Fruit fly (Drosophila melanogaster) whole organism, embryonic: ENCODE measurements around the gene Ppat-Dpck.

Experiments used
- Antp ChIP-seq: fragments of 200-800 bp; sonication (Bioruptor generic); optimal IDR thresholded peaks from 3 replicates; lab custom pipeline; 2016; ENCODE audit warnings: missing biosample characterization, missing genetic modification characterization
- BEAF-32 ChIP-seq: fragments of 200-800 bp; sonication (Bioruptor generic); optimal IDR thresholded peaks from 3 replicates; lab custom pipeline; 2017; ENCODE audit warnings: missing biosample characterization, missing genetic modification characterization, mild to moderate bottlenecking, moderate library complexity, missing genetic modification reagents
- CG1024 ChIP-seq: fragments of 200-800 bp; sonication (Bioruptor generic); IDR thresholded peaks from 2 replicates; pipeline ENCODE4 v1.3.6; 2022; ENCODE audit warnings: missing biosample characterization, missing genetic modification characterization
- CG10543 ChIP-seq: fragments of 200-800 bp; sonication (Bioruptor generic); optimal IDR thresholded peaks from 3 replicates; lab custom pipeline; 2017; ENCODE audit warnings: missing biosample characterization, mild to moderate bottlenecking, missing genetic modification characterization, moderate library complexity
- CG11247 ChIP-seq: fragments of 200-800 bp; sonication (Bioruptor generic); IDR thresholded peaks from 2 replicates; pipeline ENCODE4 v1.3.6; 2022; ENCODE audit warnings: missing biosample characterization, missing genetic modification characterization
- CG12219 ChIP-seq: fragments of 200-800 bp; sonication (Bioruptor generic); optimal IDR thresholded peaks from 3 replicates; lab custom pipeline; 2018; ENCODE audit warnings: missing biosample characterization, mild to moderate bottlenecking, missing genetic modification characterization
- CG13287 ChIP-seq: fragments of 200-800 bp; sonication (Bioruptor generic); IDR thresholded peaks from 2 replicates; pipeline ENCODE4 v1.3.6; 2022; ENCODE audit warnings: missing biosample characterization, missing genetic modification characterization; ENCODE audit not compliant: partially characterized antibody
- CG14441 ChIP-seq: fragments of 200-800 bp; sonication (Bioruptor generic); IDR thresholded peaks from 2 replicates; pipeline ENCODE4 v1.3.6; 2022; ENCODE audit warnings: missing biosample characterization, missing genetic modification characterization
- CG14860 ChIP-seq: fragments of 200-800 bp; sonication (Bioruptor generic); IDR thresholded peaks from 3 replicates; pipeline ENCODE4 v1.3.6; 2022; ENCODE audit warnings: missing biosample characterization, missing genetic modification characterization; ENCODE audit not compliant: partially characterized antibody
- CG15479 ChIP-seq: fragments of 200-800 bp; sonication (Bioruptor generic); optimal IDR thresholded peaks from 3 replicates; lab custom pipeline; 2019; ENCODE audit warnings: missing biosample characterization, mild to moderate bottlenecking, missing genetic modification characterization, moderate library complexity
- CG17186 ChIP-seq: fragments of 200-800 bp; sonication (Bioruptor generic); optimal IDR thresholded peaks from 3 replicates; lab custom pipeline; 2017; ENCODE audit warnings: missing biosample characterization, missing genetic modification reagents, missing genetic modification characterization
- CG1832 ChIP-seq: fragments of 200-800 bp; sonication (Bioruptor generic); optimal IDR thresholded peaks from 2 replicates; lab custom pipeline; 2017; ENCODE audit warnings: missing biosample characterization, mild to moderate bottlenecking, missing genetic modification characterization, inconsistent platforms
- CG31224 ChIP-seq: fragments of 200-800 bp; sonication (Bioruptor generic); IDR thresholded peaks from 2 replicates; pipeline ENCODE4 v1.3.6; 2022; ENCODE audit warnings: missing biosample characterization, missing genetic modification characterization
- CG33213 ChIP-seq: fragments of 200-800 bp; sonication (Bioruptor generic); optimal IDR thresholded peaks from 3 replicates; lab custom pipeline; 2016; ENCODE audit warnings: missing biosample characterization, missing genetic modification characterization
- CG34376 ChIP-seq: fragments of 200-800 bp; sonication (Bioruptor generic); optimal IDR thresholded peaks from 2 replicates; lab custom pipeline; 2018; ENCODE audit warnings: missing biosample characterization, mild to moderate bottlenecking, missing genetic modification characterization
- CG42726 ChIP-seq: fragments of 200-800 bp; sonication (Bioruptor generic); IDR thresholded peaks from 2 replicates; pipeline ENCODE4 v1.3.6; 2022; ENCODE audit warnings: missing biosample characterization, missing genetic modification characterization; ENCODE audit not compliant: partially characterized antibody
- CG4282 ChIP-seq: fragments of 200-800 bp; sonication (Bioruptor generic); optimal IDR thresholded peaks from 2 replicates; lab custom pipeline; 2016; ENCODE audit warnings: missing biosample characterization, missing genetic modification characterization
- CG8924 ChIP-seq: fragments of 200-800 bp; optimal IDR thresholded peaks from 3 replicates; lab custom pipeline; 2019; ENCODE audit warnings: missing biosample characterization, mild to moderate bottlenecking, missing genetic modification characterization, moderate library complexity
- Fer1 ChIP-seq: fragments of 200-800 bp; sonication (Bioruptor generic); optimal IDR thresholded peaks from 2 replicates; lab custom pipeline; 2017; ENCODE audit warnings: missing biosample characterization, mild to moderate bottlenecking, missing genetic modification characterization
- Fer3 ChIP-seq: fragments of 200-800 bp; sonication (Bioruptor generic); optimal IDR thresholded peaks from 2 replicates; lab custom pipeline; 2018; ENCODE audit warnings: missing biosample characterization, mild to moderate bottlenecking, missing genetic modification characterization, moderate library complexity
- H15 ChIP-seq: fragments of 200-800 bp; sonication (Bioruptor generic); IDR thresholded peaks from 3 replicates; pipeline ENCODE4 v1.3.6; 2022; ENCODE audit warnings: missing biosample characterization, missing genetic modification characterization
- HLH3B ChIP-seq: fragments of 200-800 bp; sonication (Bioruptor generic); IDR thresholded peaks from 2 replicates; pipeline ENCODE4 v1.3.6; 2022; ENCODE audit warnings: missing biosample characterization, missing genetic modification characterization
- HmgD ChIP-seq: fragments of 200-800 bp; sonication (Bioruptor generic); optimal IDR thresholded peaks from 3 replicates; lab custom pipeline; 2016; ENCODE audit warnings: missing biosample characterization, missing genetic modification characterization
- HmgZ ChIP-seq: fragments of 200-800 bp; sonication (Bioruptor generic); optimal IDR thresholded peaks from 2 replicates; lab custom pipeline; 2018; ENCODE audit warnings: missing biosample characterization, mild to moderate bottlenecking, missing genetic modification characterization
- Hmx ChIP-seq: fragments of 200-800 bp; sonication (Bioruptor generic); optimal IDR thresholded peaks from 2 replicates; lab custom pipeline; 2016; ENCODE audit warnings: missing biosample characterization, missing genetic modification characterization
- Hsf ChIP-seq: fragments of 200-800 bp; sonication (Bioruptor generic); optimal IDR thresholded peaks from 3 replicates; lab custom pipeline; 2016; ENCODE audit warnings: missing biosample characterization, missing genetic modification characterization
- Lhr ChIP-seq: fragments of 200-800 bp; sonication (Bioruptor generic); optimal IDR thresholded peaks from 3 replicates; lab custom pipeline; 2017; ENCODE audit warnings: mild to moderate bottlenecking, missing biosample characterization, missing genetic modification reagents, missing genetic modification characterization
- Myb ChIP-seq: fragments of 200-800 bp; sonication (Bioruptor generic); optimal IDR thresholded peaks from 2 replicates; lab custom pipeline; 2016; ENCODE audit warnings: missing biosample characterization, missing genetic modification characterization
- Nf-YC ChIP-seq: fragments of 200-800 bp; optimal IDR thresholded peaks from 3 replicates; lab custom pipeline; 2019; ENCODE audit warnings: missing biosample characterization, mild to moderate bottlenecking, missing genetic modification characterization, moderate library complexity
- Poxn ChIP-seq: fragments of 200-800 bp; sonication (Bioruptor generic); IDR thresholded peaks from 2 replicates; pipeline ENCODE4 v1.3.6; 2022; ENCODE audit warnings: missing biosample characterization, missing genetic modification characterization
- Rfx ChIP-seq: fragments of 200-800 bp; sonication (Bioruptor generic); IDR thresholded peaks from 2 replicates; pipeline ENCODE4 v1.3.6; 2022; ENCODE audit warnings: missing biosample characterization, missing genetic modification characterization
- Rx ChIP-seq: fragments of 200-800 bp; sonication (Bioruptor generic); IDR thresholded peaks from 2 replicates; pipeline ENCODE4 v1.3.6; 2022; ENCODE audit warnings: missing biosample characterization, missing genetic modification characterization
- Scr ChIP-seq: fragments of 200-800 bp; sonication (Bioruptor generic); IDR thresholded peaks from 2 replicates; pipeline ENCODE4 v1.3.6; 2022; ENCODE audit warnings: missing biosample characterization, missing genetic modification characterization; ENCODE audit not compliant: partially characterized antibody
- Trl ChIP-seq, 3 experiments: fragments of >200 bp in 2 of 3; fragments of 200-800 bp in 1 of 3; sonication (Bioruptor generic) in 1 of 3; optimal IDR thresholded peaks; 2 replicates in 1 of 3; 3 replicates in 2 of 3; lab custom pipeline; 2016 to 2017; ENCODE audit warnings: missing biosample characterization in 1 of 3, missing genetic modification characterization in 1 of 3
- dmrt99B ChIP-seq: fragments of 200-800 bp; sonication (Bioruptor generic); optimal IDR thresholded peaks from 2 replicates; lab custom pipeline; 2018; ENCODE audit warnings: missing biosample characterization, mild to moderate bottlenecking, missing genetic modification characterization, moderate library complexity
- gro ChIP-seq: fragments of 200-800 bp; sonication (Bioruptor generic); optimal IDR thresholded peaks from 2 replicates; lab custom pipeline; 2016; ENCODE audit warnings: missing biosample characterization, missing genetic modification characterization
- hkb ChIP-seq, 2 experiments: fragments of 200-800 bp in 1 of 2; fragments of >200 bp in 1 of 2; sonication (Bioruptor generic) in 1 of 2; IDR thresholded peaks in 1 of 2; optimal IDR thresholded peaks in 1 of 2; 2 replicates each; pipeline versions ENCODE4 v1.3.6 to Lab custom; 2017 to 2022; ENCODE audit warnings: missing biosample characterization in 1 of 2, missing genetic modification characterization in 1 of 2
- inv ChIP-seq: fragments of 200-800 bp; sonication (Bioruptor generic); IDR thresholded peaks from 2 replicates; pipeline ENCODE4 v1.3.6; 2022; ENCODE audit warnings: missing biosample characterization, missing genetic modification characterization; ENCODE audit not compliant: partially characterized antibody
- lbe ChIP-seq: fragments of 200-800 bp; sonication (Bioruptor generic); optimal IDR thresholded peaks from 2 replicates; lab custom pipeline; 2016; ENCODE audit warnings: missing biosample characterization, mild to moderate bottlenecking, missing genetic modification characterization
- lola ChIP-seq, 3 experiments: fragments of >200 bp in 2 of 3; fragments of 200-800 bp in 1 of 3; sonication (Bioruptor generic) in 1 of 3; optimal IDR thresholded peaks; 2 replicates each; lab custom pipeline; 2017 to 2019; ENCODE audit warnings: missing biosample characterization in 3 of 3, missing genetic modification characterization in 3 of 3, mild to moderate bottlenecking in 1 of 3, moderate library complexity in 1 of 3
- nmo ChIP-seq: fragments of 200-800 bp; sonication (Bioruptor generic); optimal IDR thresholded peaks from 2 replicates; lab custom pipeline; 2018; ENCODE audit warnings: missing biosample characterization, mild to moderate bottlenecking, missing genetic modification characterization, moderate library complexity
- rib ChIP-seq: fragments of 200-800 bp; sonication (Bioruptor generic); IDR thresholded peaks from 2 replicates; pipeline ENCODE4 v1.3.6; 2022; ENCODE audit warnings: missing biosample characterization, missing genetic modification characterization
- sqz ChIP-seq: fragments of 200-800 bp; sonication (Bioruptor generic); optimal IDR thresholded peaks from 3 replicates; lab custom pipeline; 2018; ENCODE audit warnings: missing biosample characterization, mild to moderate bottlenecking, missing genetic modification characterization
- twi ChIP-seq: fragments of 200-800 bp; optimal IDR thresholded peaks from 2 replicates; lab custom pipeline; 2019; ENCODE audit warnings: missing biosample characterization, mild to moderate bottlenecking, missing genetic modification characterization, moderate library complexity
- unpg ChIP-seq: fragments of 200-800 bp; sonication (Bioruptor generic); optimal IDR thresholded peaks from 3 replicates; lab custom pipeline; 2018; ENCODE audit warnings: missing biosample characterization, mild to moderate bottlenecking, missing genetic modification characterization, moderate library complexity
- z ChIP-seq: fragments of 200-800 bp; sonication (Bioruptor generic); IDR thresholded peaks from 3 replicates; pipeline ENCODE4 v1.3.6; 2022; ENCODE audit warnings: missing biosample characterization, missing genetic modification characterization

Ppat-Dpck gene

dm6 chr3L:5768532-5769497 is at the start of gene Ppat-Dpck, which contains the start of gene scny (continued):
- TF ChIP-seq Rx (GFP tag; lab: Robert Waterston, UW) (no peak), CG12219 (GFP tag; lab: Kevin White, UChicago) (no peak), CG42726 (GFP tag; lab: Robert Waterston, UW) (peak; percentile 72), Fer3 (no peak), z (GFP tag; lab: Robert Waterston, UW) (no peak), Myb (GFP tag; lab: Kevin White, UChicago) (peak; percentile 71), CG4282 (GFP tag; lab: Kevin White, UChicago) (peak; percentile 4), CG15479 (GFP tag; lab: Kevin White, UChicago) (peak; percentile 84), HmgZ (tag; lab: Kevin White, UChicago) (peak; percentile 44), CG33213 (peak; percentile 19), twi (tag; lab: Kevin White, UChicago) (peak; percentile 2), Scr (GFP tag; lab: Robert Waterston, UW) (peak; percentile 96), HmgD (GFP tag; lab: Kevin White, UChicago) (peak; percentile 5), sqz (GFP tag; lab: Kevin White, UChicago) (no peak), Hsf (GFP tag; lab: Kevin White, UChicago) (peak; percentile 33), Trl (optimal IDR thresholded peaks at IDR 0.05; lab: Kevin White, UChicago) (peak in 1 of 2 experiments; percentile 25), Trl (GFP tag; optimal IDR thresholded peaks at IDR 0.05; lab: Kevin White, UChicago) (no peak), hkb (optimal IDR thresholded peaks at IDR 0.05; lab: Kevin White, UChicago) (peak; percentile 60), hkb (GFP tag; IDR thresholded peaks at IDR 0.05; lab: Robert Waterston, UW) (0 out of 2 replicates have a peak, but pooled peaks have one; percentile 10), BEAF-32 (GFP tag; lab: Kevin White, UChicago) (peak; percentile 98), CG8924 (peak; percentile 4), CG1024 (GFP tag; lab: Robert Waterston, UW) (no peak), CG17186 (GFP tag; lab: Kevin White, UChicago) (peak; percentile 61), inv (GFP tag; lab: Robert Waterston, UW) (peak; percentile 89), HLH3B (GFP tag; lab: Robert Waterston, UW) (no peak), Lhr (GFP tag; lab: Kevin White, UChicago) (peak; percentile 40), nmo (GFP tag; lab: Kevin White, UChicago) (peak; percentile 68), Fer1 (peak; percentile 33), lola (GFP tag; optimal IDR thresholded peaks at IDR 0.05; lab: Kevin White, UChicago) (peak in 1 of 3 experiments; percentile 23), gro (GFP tag; lab: Kevin White, UChicago) (peak; percentile 10), CG1832 (GFP tag; lab: Kevin White, UChicago) (no peak), Rfx (GFP tag; lab: Robert Waterston, UW) (0 out of 2 replicates have a peak, but pooled peaks have one; percentile 24), CG13287 (GFP tag; lab: Robert Waterston, UW) (peak; percentile 97), CG10543 (GFP tag; lab: Kevin White, UChicago) (peak; percentile 65), CG14860 (GFP tag; lab: Robert Waterston, UW) (peak; percentile 82), H15 (GFP tag; lab: Robert Waterston, UW) (no peak), rib (GFP tag; lab: Robert Waterston, UW) (no peak), lbe (peak; percentile 76), dmrt99B (tag; lab: Kevin White, UChicago) (no peak), Hmx (GFP tag; lab: Kevin White, UChicago) (no peak), CG31224 (GFP tag; lab: Robert Waterston, UW) (no peak), unpg (GFP tag; lab: Kevin White, UChicago) (peak; percentile 40), Antp (no peak), Poxn (GFP tag; lab: Robert Waterston, UW) (no peak), CG34376 (GFP tag; lab: Kevin White, UChicago) (peak; percentile 6), CG14441 (GFP tag; lab: Robert Waterston, UW) (no peak), CG11247 (GFP tag; lab: Robert Waterston, UW) (0 out of 2 replicates have a peak, but pooled peaks have one; percentile 30), Nf-YC (tag; lab: Kevin White, UChicago) (peak; percentile 49)
